Fruit fly (Drosophila melanogaster): ENCODE measurements around the gene CG4822.

The CG4822 gene

DNA sequence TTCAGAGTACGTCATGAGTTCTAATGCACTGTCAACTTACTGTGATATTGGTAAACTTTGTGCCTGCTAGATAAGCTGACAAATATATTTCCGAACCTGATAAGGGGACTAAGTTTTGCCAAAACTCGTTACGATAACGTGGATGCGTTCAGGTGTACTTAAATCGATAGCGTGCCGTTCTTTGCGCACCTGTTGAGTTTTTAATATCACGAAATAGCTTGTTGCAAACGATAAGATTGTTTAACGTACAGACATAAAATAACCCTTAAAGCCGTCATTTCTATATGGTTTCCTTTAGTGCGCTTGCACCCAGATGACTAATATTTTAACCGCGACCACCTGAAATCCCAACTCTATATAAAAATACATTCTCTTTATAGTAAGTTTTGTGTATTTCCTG, 39.5 kb downstream of the CG4822 start (continued):
- TF ChIP-seq sd (tag; optimal IDR thresholded peaks at IDR 0.05) (peak; percentile 54), CG12219 (GFP tag; optimal IDR thresholded peaks at IDR 0.05) (no peak), exex (tag; optimal IDR thresholded peaks at IDR 0.05) (peak; percentile 82)

DNA sequence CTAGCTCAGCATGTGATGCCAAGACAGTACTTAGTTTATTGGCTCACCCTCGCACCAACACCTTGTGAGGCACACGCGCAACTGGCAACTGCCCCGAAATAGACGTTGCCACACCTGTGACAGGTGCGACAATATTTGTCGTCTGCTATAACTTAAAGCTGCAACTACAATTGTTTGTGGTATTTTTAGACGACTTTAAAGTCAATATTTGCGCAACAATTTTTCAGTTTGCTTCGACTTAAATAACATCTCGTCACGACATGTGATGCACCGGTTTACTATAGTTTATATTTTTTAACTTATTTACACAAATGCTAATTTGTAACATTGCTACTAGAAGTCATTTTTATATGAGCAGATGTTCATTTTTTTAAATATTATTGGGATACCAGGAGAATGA, 40.4 kb downstream of the CG4822 start:
- TF ChIP-seq Meics (GFP tag; optimal IDR thresholded peaks at IDR 0.05) (peak; percentile 48), CG7556 (GFP tag; optimal IDR thresholded peaks at IDR 0.05) (peak; percentile 46), br (optimal IDR thresholded peaks at IDR 0.05) (no peak), CG30431 (GFP tag; optimal IDR thresholded peaks at IDR 0.05) (no peak), CG2120 (GFP tag; optimal IDR thresholded peaks at IDR 0.05) (no peak), twi (tag; optimal IDR thresholded peaks at IDR 0.05) (no peak), z (GFP tag; IDR thresholded peaks at IDR 0.05) (no peak), CG8944 (GFP tag; optimal IDR thresholded peaks at IDR 0.05) (no peak), ftz-f1 (GFP tag; optimal IDR thresholded peaks at IDR 0.05) (no peak), dimm (GFP tag; IDR thresholded peaks at IDR 0.05) (no peak), CG8765 (GFP tag; IDR thresholded peaks at IDR 0.05) (no peak), NK7.1 (GFP tag; optimal IDR thresholded peaks at IDR 0.05) (no peak), Lim3 (GFP tag; IDR thresholded peaks at IDR 0.05) (no peak), ap (GFP tag; IDR thresholded peaks at IDR 0.05) (no peak), sisA (GFP tag; IDR thresholded peaks at IDR 0.05) (no peak), CG7987 (GFP tag; optimal IDR thresholded peaks at IDR 0.05) (peak; percentile 58), Lhr (GFP tag; optimal IDR thresholded peaks at IDR 0.05) (peak; percentile 25), CG17829 (tag; optimal IDR thresholded peaks at IDR 0.05) (no peak), Hsf (GFP tag; optimal IDR thresholded peaks at IDR 0.05) (no peak), Dad (GFP tag; optimal IDR thresholded peaks at IDR 0.05) (no peak), run (tag; optimal IDR thresholded peaks at IDR 0.05) (peak; percentile 55), CG32532 (GFP tag; IDR thresholded peaks at IDR 0.05) (no peak), jigr1 (GFP tag; IDR thresholded peaks at IDR 0.05) (no peak), Med (GFP tag) (peak; percentile 74), CG43689 (GFP tag; IDR thresholded peaks at IDR 0.05) (no peak), CG9727 (GFP tag; optimal IDR thresholded peaks at IDR 0.05) (no peak), Hand (GFP tag; optimal IDR thresholded peaks at IDR 0.05) (peak; percentile 14), CG17328 (GFP tag; IDR thresholded peaks at IDR 0.05) (0 out of 2 replicates have a peak, but pooled peaks have one; percentile 14), ken (GFP tag; IDR thresholded peaks at IDR 0.05) (no peak), CG9876 (GFP tag; optimal IDR thresholded peaks at IDR 0.05) (no peak), CG1024 (GFP tag; IDR thresholded peaks at IDR 0.05) (no peak), CG3407 (GFP tag; optimal IDR thresholded peaks at IDR 0.05) (peak; percentile 60), Doc3 (GFP tag; IDR thresholded peaks at IDR 0.05; ENCODE audit: partially characterized antibody) (no peak), CG10959 (GFP tag; IDR thresholded peaks at IDR 0.05) (no peak), CG12659 (GFP tag; optimal IDR thresholded peaks at IDR 0.05) (peak; percentile 23), da (GFP tag; optimal IDR thresholded peaks at IDR 0.05) (no peak), Camta (GFP tag; optimal IDR thresholded peaks at IDR 0.05) (peak; percentile 1), NC2α (GFP tag; optimal IDR thresholded peaks at IDR 0.05) (no peak), ttk (GFP tag; IDR thresholded peaks at IDR 0.05) (no peak), D19B (GFP tag; optimal IDR thresholded peaks at IDR 0.05) (no peak), vfl (GFP tag; optimal IDR thresholded peaks at IDR 0.05) (no peak), CG18599 (GFP tag; optimal IDR thresholded peaks at IDR 0.05) (peak; percentile 74), sc (optimal IDR thresholded peaks at IDR 0.05) (no peak), sc (GFP tag; optimal IDR thresholded peaks at IDR 0.05) (no peak), otp (GFP tag; IDR thresholded peaks at IDR 0.05) (peak; percentile 10; the same call in 1 of the 3 replicates), gem (tag; optimal IDR thresholded peaks at IDR 0.05) (peak; percentile 22), H2.0 (GFP tag; IDR thresholded peaks at IDR 0.05) (no peak), org-1 (GFP tag; optimal IDR thresholded peaks at IDR 0.05) (peak; percentile 61), Atf3 (GFP tag; optimal IDR thresholded peaks at IDR 0.05) (no peak)

Data from whole organism, embryonic.